Worm (Caenorhabditis elegans) whole organism, early embryonic: ENCODE results near the gene phy-3.

Experiments used
- B0310.2 ChIP-seq: sonication (generic microtip); optimal IDR thresholded peaks from 2 replicates; lab custom pipeline; 2016; ENCODE audit warnings: mild to moderate bottlenecking, missing genetic modification characterization, missing compliant biosample characterization
- aly-1 ChIP-seq: sonication (generic microtip); optimal IDR thresholded peaks from 2 replicates; lab custom pipeline; 2016; ENCODE audit warnings: missing genetic modification characterization, missing compliant biosample characterization
- ama-1 ChIP-seq: fragments of 150-350 bp; optimal IDR thresholded peaks from 2 replicates; lab custom pipeline; 2014
- ceh-13 ChIP-seq: fragments of 200-800 bp; sonication (Bioruptor generic); optimal IDR thresholded peaks from 2 replicates; lab custom pipeline; 2018; ENCODE audit warnings: mild to moderate bottlenecking, missing genetic modification characterization, missing compliant biosample characterization
- ets-7 ChIP-seq: sonication (generic microtip); optimal IDR thresholded peaks from 2 replicates; lab custom pipeline; 2016; ENCODE audit warnings: missing genotype, missing genetic modification characterization, missing compliant biosample characterization
- flt-1 ChIP-seq: fragments of 200-800 bp; sonication (Bioruptor generic); IDR thresholded peaks from 2 replicates; pipeline ENCODE4 v1.3.6; 2022; ENCODE audit warnings: missing genetic modification characterization, missing compliant biosample characterization
- hmbx-1 ChIP-seq: sonication (generic microtip); optimal IDR thresholded peaks from 2 replicates; lab custom pipeline; 2016; ENCODE audit warnings: mild to moderate bottlenecking, missing genetic modification characterization, missing compliant biosample characterization
- hmg-4 ChIP-seq: fragments of 200-800 bp; sonication (Bioruptor generic); optimal IDR thresholded peaks from 2 replicates; lab custom pipeline; 2018; ENCODE audit warnings: mild to moderate bottlenecking, missing genetic modification characterization, missing compliant biosample characterization
- hnd-1 ChIP-seq: sonication (generic microtip); optimal IDR thresholded peaks from 2 replicates; lab custom pipeline; 2016; ENCODE audit warnings: missing genetic modification characterization, missing compliant biosample characterization
- sea-1 ChIP-seq: fragments of 200-800 bp; sonication (Bioruptor generic); conservative IDR thresholded peaks from 2 replicates; pipeline ENCODE4 v1.3.6; 2022; ENCODE audit warnings: missing genetic modification characterization, missing compliant biosample characterization
- tbx-11 ChIP-seq: fragments of 200-800 bp; sonication (Bioruptor generic); IDR thresholded peaks from 2 replicates; pipeline ENCODE4 v1.3.6; 2022; ENCODE audit warnings: missing genetic modification characterization, missing compliant biosample characterization

DNA sequence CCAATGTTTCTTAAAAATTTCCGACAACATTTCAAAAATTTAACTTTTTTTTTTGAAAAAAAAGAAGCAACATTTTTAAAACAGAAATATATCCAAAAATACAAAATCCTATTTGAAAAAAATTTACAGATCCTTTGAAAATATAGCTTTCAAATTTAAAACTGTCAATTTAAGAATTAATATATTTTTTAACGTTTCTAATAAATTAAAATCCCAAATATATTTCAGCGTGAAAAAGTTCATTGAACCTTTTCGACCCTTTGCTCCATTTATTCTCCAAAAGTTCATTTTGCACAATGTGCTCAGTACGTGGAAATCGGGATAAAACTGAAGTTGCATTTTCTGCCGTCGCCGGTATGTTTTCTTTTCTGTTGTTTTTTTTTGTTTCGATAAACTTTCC lies at the start of gene phy-3:
- TF ChIP-seq ceh-13 (GFP tag; lab: Kevin White, UChicago) (no peak), aly-1 (tag; lab: Kevin White, UChicago) (no peak), ama-1 (lab: Kevin White, UChicago) (no peak), tbx-11 (GFP tag; lab: Robert Waterston, UW) (no peak), ets-7 (no peak), B0310.2 (tag; lab: Kevin White, UChicago) (no peak), hnd-1 (no peak), sea-1 (GFP tag; lab: Robert Waterston, UW) (no peak), hmg-4 (GFP tag; lab: Kevin White, UChicago) (no peak), flt-1 (no peak), hmbx-1 (tag; lab: Kevin White, UChicago) (no peak)
